Worm (Caenorhabditis elegans) whole organism, young adult: ENCODE data around the gene F14F8.9.

Source experiments
- B0261.1 ChIP-seq: sonication (generic microtip); optimal IDR thresholded peaks from 2 replicates; lab custom pipeline; 2016; ENCODE audit warnings: mild to moderate bottlenecking, missing genetic modification characterization, moderate library complexity, missing compliant biosample characterization
- F23B12.7 ChIP-seq: sonication (generic microtip); optimal IDR thresholded peaks from 2 replicates; lab custom pipeline; 2017; ENCODE audit warnings: missing genetic modification characterization, mild to moderate bottlenecking, missing compliant biosample characterization, antibody characterized with exemption, moderate library complexity; ENCODE audit not compliant: insufficient read depth
- Y53F4B.3 ChIP-seq: fragments of 200-800 bp; sonication (Bioruptor generic); IDR thresholded peaks from 2 replicates; pipeline ENCODE4 v1.3.6; 2022; ENCODE audit warnings: missing genetic modification reagents, missing genetic modification characterization, missing compliant biosample characterization
- Y53G8AR.9 ChIP-seq: fragments of 200-800 bp; sonication (Bioruptor generic); conservative IDR thresholded peaks from 2 replicates; pipeline ENCODE4 v1.3.6; 2022; ENCODE audit warnings: missing genetic modification reagents, missing genetic modification characterization, missing compliant biosample characterization
- Y56A3A.18 ChIP-seq: fragments of 200-800 bp; sonication (Bioruptor generic); IDR thresholded peaks from 2 replicates; pipeline ENCODE4 v1.3.6; 2022; ENCODE audit warnings: missing genetic modification reagents, missing genetic modification characterization, missing compliant biosample characterization
- attf-5 ChIP-seq: fragments of 200-800 bp; sonication (Bioruptor generic); optimal IDR thresholded peaks from 2 replicates; lab custom pipeline; 2018; ENCODE audit warnings: mild to moderate bottlenecking, missing genetic modification characterization, missing compliant biosample characterization
- ceh-79 ChIP-seq: sonication (generic microtip); optimal IDR thresholded peaks from 2 replicates; lab custom pipeline; 2017; ENCODE audit warnings: mild to moderate bottlenecking, missing genetic modification characterization, missing compliant biosample characterization
- hmg-20 ChIP-seq: fragments of 200-800 bp; sonication (Bioruptor generic); IDR thresholded peaks from 2 replicates; pipeline ENCODE4 v1.3.6; 2022; ENCODE audit warnings: missing genetic modification reagents, missing genetic modification characterization, missing compliant biosample characterization
- let-526 ChIP-seq: fragments of 200-800 bp; sonication (Bioruptor generic); IDR thresholded peaks from 2 replicates; pipeline ENCODE4 v1.3.6; 2022; ENCODE audit warnings: missing genetic modification reagents, missing genetic modification characterization, missing compliant biosample characterization
- nhr-27 ChIP-seq: fragments of 200-800 bp; sonication (Bioruptor generic); optimal IDR thresholded peaks from 2 replicates; lab custom pipeline; 2018; ENCODE audit warnings: mild to moderate bottlenecking, missing genetic modification characterization, moderate library complexity, missing compliant biosample characterization
- somi-1 ChIP-seq: fragments of 200-800 bp; sonication (Bioruptor generic); optimal IDR thresholded peaks from 2 replicates; lab custom pipeline; 2018; ENCODE audit warnings: mild to moderate bottlenecking, missing genetic modification characterization, missing compliant biosample characterization
- unc-130 ChIP-seq: sonication (generic microtip); optimal IDR thresholded peaks from 2 replicates; lab custom pipeline; 2016; ENCODE audit warnings: missing genetic modification reagents, missing genetic modification characterization, missing compliant biosample characterization

- TF ChIP-seq unc-130 (GFP tag; lab: Kevin White, UChicago): no peak
- 0 out of 2 replicates have a peak, but pooled peaks have one; percentile 53 for TF ChIP-seq Y56A3A.18
- no peak for TF ChIP-seq Y53G8AR.9 (GFP tag; lab: Robert Waterston, UW)
- no peak for TF ChIP-seq attf-5 (GFP tag; lab: Kevin White, UChicago)
- TF ChIP-seq Y53F4B.3 (GFP tag; lab: Robert Waterston, UW): no peak
- no peak for TF ChIP-seq nhr-27
- TF ChIP-seq F23B12.7 (tag; lab: Kevin White, UChicago): no peak
- TF ChIP-seq ceh-79 (tag; lab: Kevin White, UChicago): no peak
- TF ChIP-seq somi-1 (GFP tag; lab: Kevin White, UChicago): no peak
- TF ChIP-seq hmg-20: no peak
- TF ChIP-seq B0261.1 (tag; lab: Kevin White, UChicago): peak; percentile 79
- TF ChIP-seq let-526: no peak
These were observed 28.0 kb downstream of the F14F8.9 start for ce11 chrV:16640366-16640765.
